Fruit fly (Drosophila melanogaster) whole organism, pupa: ENCODE measurements around the gene Svip.

Source experiments
- CG10348 ChIP-seq: fragments of 200-800 bp; sonication (Bioruptor generic); IDR thresholded peaks from 2 replicates; pipeline ENCODE4 v1.3.6; 2022; ENCODE audit warnings: missing biosample characterization, missing genetic modification characterization
- CG12605 ChIP-seq: fragments of 200-800 bp; sonication (Bioruptor generic); IDR thresholded peaks from 2 replicates; pipeline ENCODE4 v1.3.6; 2022; ENCODE audit warnings: missing biosample characterization, missing genetic modification characterization
- CG13204 ChIP-seq: fragments of 200-800 bp; sonication (Bioruptor generic); optimal IDR thresholded peaks from 2 replicates; lab custom pipeline; 2018; ENCODE audit warnings: missing biosample characterization, mild to moderate bottlenecking, missing genetic modification characterization, moderate library complexity
- CG14655 ChIP-seq: fragments of 200-800 bp; sonication (Bioruptor generic); optimal IDR thresholded peaks from 3 replicates; lab custom pipeline; 2017; ENCODE audit warnings: mild to moderate bottlenecking, missing biosample characterization, missing genetic modification reagents, missing genetic modification characterization
- CG15710 ChIP-seq: fragments of 200-800 bp; sonication (Bioruptor generic); optimal IDR thresholded peaks from 2 replicates; lab custom pipeline; 2018; ENCODE audit warnings: missing biosample characterization, mild to moderate bottlenecking, missing genetic modification characterization, moderate library complexity
- CG34367 ChIP-seq: fragments of 200-800 bp; sonication (Bioruptor generic); optimal IDR thresholded peaks from 2 replicates; lab custom pipeline; 2018; ENCODE audit warnings: missing biosample characterization, mild to moderate bottlenecking, missing genetic modification characterization
- CG4496 ChIP-seq: fragments of 200-800 bp; sonication (Bioruptor generic); IDR thresholded peaks from 3 replicates; pipeline ENCODE4 v1.3.6; 2022; ENCODE audit warnings: missing biosample characterization, missing genetic modification characterization
- CG8159 ChIP-seq: fragments of 200-800 bp; sonication (Bioruptor generic); optimal IDR thresholded peaks from 3 replicates; lab custom pipeline; 2018; ENCODE audit warnings: missing biosample characterization, mild to moderate bottlenecking, missing genetic modification characterization, moderate library complexity
- D1 ChIP-seq: fragments of 200-800 bp; sonication (Bioruptor generic); optimal IDR thresholded peaks from 2 replicates; lab custom pipeline; 2018; ENCODE audit warnings: missing biosample characterization, mild to moderate bottlenecking, missing genetic modification characterization, moderate library complexity
- EcR ChIP-seq: fragments of 200-800 bp; sonication (Bioruptor generic); optimal IDR thresholded peaks from 3 replicates; lab custom pipeline; 2019; ENCODE audit warnings: missing biosample characterization, missing genetic modification characterization, mild to moderate bottlenecking, moderate library complexity, missing genetic modification reagents

- TF ChIP-seq CG14655 (no peak), CG12605 (GFP tag; lab: Robert Waterston, UW) (no peak), CG15710 (no peak), CG8159 (tag; lab: Kevin White, UChicago) (no peak), EcR (GFP tag; lab: Kevin White, UChicago) (no peak), CG4496 (GFP tag; lab: Robert Waterston, UW) (peak; percentile 57), CG34367 (tag; lab: Kevin White, UChicago) (no peak), CG13204 (GFP tag; lab: Kevin White, UChicago) (no peak), CG10348 (GFP tag; lab: Robert Waterston, UW) (no peak), D1 (tag; lab: Kevin White, UChicago) (no peak)
Measured at dm6 chr3L:9333745-9334382, 24.9 kb upstream of the Svip start, which contains the start of gene PGRP-LA.
